Worm (Caenorhabditis elegans): ENCODE data around the gene unc-76.
"Not testable (repeated sequence)": the region's sequence is repeated elsewhere in the genome, so short reads cannot be mapped to it uniquely, and the experiment has no call there.

Gene unc-76

DNA sequence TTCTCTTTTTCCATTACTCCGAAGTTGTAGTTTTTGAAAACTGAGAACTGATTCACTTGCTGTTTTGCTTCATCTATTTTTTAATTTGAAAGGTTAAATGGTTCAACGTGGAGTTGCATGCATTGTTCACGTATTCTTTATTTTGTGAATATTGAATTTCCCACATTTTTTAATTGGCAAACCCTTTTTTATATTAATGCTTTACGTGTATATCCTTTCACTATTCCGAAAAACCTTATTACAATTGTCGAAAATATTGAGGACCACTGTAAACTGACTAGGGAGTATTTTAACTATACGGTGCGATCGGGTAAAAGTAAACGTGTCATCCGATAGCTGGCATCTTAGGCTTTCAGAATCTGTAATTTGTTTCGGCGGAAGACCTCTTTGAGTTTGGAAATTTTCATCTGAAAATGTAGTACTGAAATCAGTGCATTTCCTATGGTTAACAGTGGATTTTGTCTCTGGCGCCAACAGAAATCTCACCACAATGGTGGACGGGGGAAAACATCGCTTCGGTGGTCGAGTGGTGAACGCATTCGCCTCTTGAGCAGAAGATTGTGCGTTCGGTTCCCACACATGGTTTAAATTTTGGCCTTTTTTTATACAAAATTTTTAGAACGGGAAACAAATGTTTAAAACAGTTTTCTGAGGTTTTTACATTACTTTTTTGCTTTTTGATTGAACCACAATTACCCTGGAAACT is 34.5 kb downstream of the unc-76 start, which contains the start of gene C01G10.14:
Gene C01G10.14 (minus strand): TSS at position 51 of the 706 bp plus-strand sequence.
- TF ChIP-seq lim-7 (GFP tag; IDR thresholded peaks at IDR 0.05) = peak; percentile 67
- 0 out of 2 replicates have a peak, but pooled peaks have one; percentile 37 for TF ChIP-seq ceh-44 (GFP tag; IDR thresholded peaks at IDR 0.05)
- 0 out of 2 replicates have a peak, but pooled peaks have one; percentile 58 for TF ChIP-seq dmd-8 (GFP tag; IDR thresholded peaks at IDR 0.05)
- TF ChIP-seq hmg-1.1 (GFP tag; IDR thresholded peaks at IDR 0.05) = peak; percentile 21; the same call in 1 of the 2 replicates
- 0 out of 2 replicates have a peak, but pooled peaks have one; percentile 14 for TF ChIP-seq egl-43 (GFP tag; IDR thresholded peaks at IDR 0.05)

DNA sequence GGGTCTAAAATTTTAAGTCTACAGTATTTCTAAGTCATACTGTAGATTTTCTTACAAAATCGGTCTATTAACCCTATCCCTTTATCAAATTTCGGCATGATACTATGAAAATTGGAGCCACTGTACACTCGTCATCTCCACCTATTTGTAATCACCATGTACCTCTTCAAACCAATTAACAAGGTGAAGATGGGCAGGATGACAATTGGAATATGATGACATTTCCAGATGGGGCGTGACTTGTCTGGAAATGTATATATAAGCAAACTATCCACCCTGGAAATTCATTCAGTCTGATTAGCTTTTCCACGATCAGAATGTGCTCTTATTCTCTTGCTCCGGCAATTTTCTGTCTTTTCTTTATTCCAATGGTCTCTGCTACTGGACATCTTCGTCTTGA is 37.7 kb downstream of the unc-76 start, which contains the start of gene Y75B12A.2:
Gene Y75B12A.2 (plus strand): TSS at position 301 of the 400 bp plus-strand sequence.
- TF ChIP-seq fos-1 (tag; optimal IDR thresholded peaks at IDR 0.05) (no peak), mxl-3 (GFP tag; optimal IDR thresholded peaks at IDR 0.05) (no peak), snpc-4 (tag; optimal IDR thresholded peaks at IDR 0.05) (no peak), zag-1 (tag; optimal IDR thresholded peaks at IDR 0.05) (no peak), nhr-48 (tag; optimal IDR thresholded peaks at IDR 0.05) (no peak), lin-13 (GFP tag; optimal IDR thresholded peaks at IDR 0.05) (no peak), hlh-11 (tag; optimal IDR thresholded peaks at IDR 0.05) (no peak), nhr-28 (tag; optimal IDR thresholded peaks at IDR 0.05) (no peak), php-3 (GFP tag; IDR thresholded peaks at IDR 0.05) (no peak), madf-9 (GFP tag; conservative IDR thresholded peaks at IDR 0.05) (no peak), F44E2.7 (GFP tag; IDR thresholded peaks at IDR 0.05) (no peak), fkh-10 (GFP tag; optimal IDR thresholded peaks at IDR 0.05) (no peak)

DNA sequence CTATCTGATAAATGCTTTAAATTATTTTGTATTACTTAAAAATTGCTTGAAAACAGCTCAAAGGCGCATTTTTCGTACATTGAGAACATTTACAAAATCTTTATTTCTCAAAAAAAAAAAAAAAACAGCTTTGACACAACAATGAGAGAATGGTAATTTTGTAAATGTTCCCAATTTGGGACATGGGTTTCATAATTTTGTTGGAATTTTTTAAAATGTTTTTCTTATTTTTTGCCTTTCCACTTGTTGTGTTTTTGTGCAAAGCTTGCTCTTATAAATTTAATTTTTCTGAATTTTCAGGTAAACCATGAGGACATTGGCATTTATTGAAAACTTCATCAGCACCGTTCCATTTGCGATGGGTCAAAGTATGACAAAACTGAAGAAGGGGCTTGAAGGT is 40.1 kb downstream of the unc-76 start, which contains the start of gene T01G5.7:
Gene T01G5.7 (plus strand): TSS at position 301 of the 400 bp plus-strand sequence.
- TF ChIP-seq mep-1 (tag; optimal IDR thresholded peaks at IDR 0.05) = no peak
- no peak for TF ChIP-seq Y5F2A.4 (GFP tag; optimal IDR thresholded peaks at IDR 0.05)
- no peak for TF ChIP-seq dmd-8 (GFP tag; IDR thresholded peaks at IDR 0.05)

DNA sequence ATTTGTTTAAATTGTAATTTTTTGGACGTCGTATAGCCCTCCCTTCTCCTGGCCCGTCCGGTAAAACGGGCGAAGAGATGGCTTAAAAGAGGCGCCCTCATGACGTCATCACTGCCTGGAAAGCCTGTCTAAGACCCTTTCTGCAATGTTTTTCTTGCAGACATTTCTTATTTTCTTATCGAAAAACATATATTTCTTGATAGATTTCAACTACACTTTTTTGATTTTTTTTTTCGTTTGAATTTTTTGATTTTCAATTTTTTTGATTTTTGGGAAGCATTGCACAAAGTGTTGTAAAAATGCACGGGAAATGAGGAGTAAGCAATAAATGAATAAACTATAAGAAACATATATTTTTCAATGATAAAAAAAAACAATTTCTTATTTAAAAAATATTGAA is 42.4 kb downstream of the unc-76 start, which contains the start of gene T01G5.6:
Gene T01G5.6 (minus strand): TSS at position 101 of the 400 bp plus-strand sequence.
- no peak for TF ChIP-seq zip-11 (GFP tag; IDR thresholded peaks at IDR 0.05)
- no peak for TF ChIP-seq daf-12 (tag; optimal IDR thresholded peaks at IDR 0.05)
- TF ChIP-seq F44E2.7 (GFP tag; IDR thresholded peaks at IDR 0.05) = no peak

DNA sequence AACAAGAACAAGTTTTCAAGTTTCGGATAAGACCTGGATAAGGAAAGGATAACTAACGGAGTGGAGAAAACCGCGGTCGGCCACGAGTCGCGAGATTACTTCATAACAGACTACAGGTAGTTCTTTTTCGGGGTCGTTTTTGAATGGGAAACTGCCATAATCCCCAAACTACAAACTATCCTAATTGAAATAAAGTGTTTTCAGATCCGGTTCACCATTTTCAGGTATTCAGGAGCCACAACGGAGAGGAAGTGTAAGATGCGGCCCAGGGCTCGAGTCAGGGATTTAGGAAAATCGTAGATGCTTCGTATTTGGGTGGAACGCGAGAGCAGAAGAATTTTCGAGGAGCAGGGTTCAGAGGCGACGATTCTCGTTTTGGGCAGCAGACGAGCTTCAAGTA is 44.4 kb downstream of the unc-76 start, which contains the start of gene T01G5.8:
Gene T01G5.8 (plus strand): TSS at position 301 of the 400 bp plus-strand sequence.
- not testable (repeated sequence) for TF ChIP-seq ceh-62, R02D3.7, mep-1 (tag; optimal IDR thresholded peaks at IDR 0.05)

DNA sequence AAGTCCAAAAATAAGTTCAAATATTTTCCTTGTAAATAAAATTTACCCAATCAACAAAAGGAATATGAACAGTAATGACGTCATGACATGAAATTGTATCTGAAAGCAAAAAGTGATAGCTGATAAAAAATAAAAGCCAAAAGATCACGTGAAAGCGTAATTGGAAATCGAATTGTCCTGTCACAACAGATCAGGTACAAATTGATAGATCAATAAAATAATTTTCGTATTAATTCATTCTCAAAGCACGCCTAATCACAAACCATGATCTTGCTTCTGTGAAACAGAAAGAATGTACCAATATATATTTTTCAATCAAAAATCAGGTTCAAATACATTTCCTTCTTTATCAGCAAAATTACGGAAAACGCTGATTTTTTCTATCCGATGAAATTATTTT is 48.0 kb downstream of the unc-76 start, which contains the start of gene flor-1:
Gene flor-1 (minus strand): TSS at position 101 of the 400 bp plus-strand sequence.
- no peak for TF ChIP-seq vab-7 (GFP tag; IDR thresholded peaks at IDR 0.05)
- TF ChIP-seq lin-1 (GFP tag; IDR thresholded peaks at IDR 0.05) = no peak
- peak; percentile 20 for TF ChIP-seq dve-1 (tag; optimal IDR thresholded peaks at IDR 0.05; ENCODE audit: insufficient read depth)
- TF ChIP-seq aha-1 (tag) = no peak
- TF ChIP-seq hlh-11 (tag; optimal IDR thresholded peaks at IDR 0.05) = no peak

DNA sequence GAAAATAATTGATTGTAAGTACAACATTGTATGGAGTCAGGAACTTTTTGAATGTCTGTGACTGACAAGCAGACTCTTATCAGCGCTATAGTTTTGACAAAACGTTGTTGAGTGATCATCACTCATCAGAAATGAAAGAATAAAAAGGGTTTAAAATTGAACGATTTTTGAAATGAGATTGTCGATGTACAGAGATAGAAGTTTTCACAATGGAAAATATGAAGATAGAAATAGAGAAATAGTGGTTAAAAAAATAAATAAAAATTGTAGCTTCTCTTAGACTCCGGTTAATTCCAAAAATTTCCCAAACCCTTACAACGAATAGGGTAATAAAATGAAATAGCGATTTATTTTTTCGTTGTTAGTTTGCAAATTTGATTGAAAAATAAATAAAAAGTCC is 53.6 kb downstream of the unc-76 start, which contains the start of gene ugt-30:
Gene ugt-30 (minus strand): TSS at position 101 of the 400 bp plus-strand sequence.
- peak; percentile 40; the same call in 1 of the 2 replicates for TF ChIP-seq dmd-6 (GFP tag; IDR thresholded peaks at IDR 0.05)

All from whole organism, L4 larva.